Worm (Caenorhabditis elegans): Measurements from ENCODE around the gene cav-1.

cav-1 gene

DNA sequence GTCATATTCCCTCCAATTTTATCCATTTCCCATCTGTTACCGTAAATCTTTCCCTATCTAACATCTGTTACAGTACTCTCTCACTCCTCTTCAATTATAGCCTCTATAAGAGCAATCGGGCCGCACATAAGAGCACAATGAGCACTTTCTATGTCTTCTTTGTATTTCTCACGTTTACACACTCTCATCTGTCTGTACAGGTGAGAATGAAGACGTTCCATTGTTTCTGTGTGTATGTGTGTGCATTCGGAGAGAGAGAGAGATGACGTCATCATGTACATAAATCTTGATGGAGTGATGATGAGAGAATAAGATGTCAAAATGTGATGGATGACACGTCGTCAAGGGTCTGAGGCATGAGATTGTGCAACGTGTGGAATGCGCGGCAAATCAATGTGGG, 1.5 kb upstream of the cav-1 start:
- TF ChIP-seq lin-15B (tag; optimal IDR thresholded peaks at IDR 0.05) = no peak
- no peak for TF ChIP-seq ceh-9 (tag; optimal IDR thresholded peaks at IDR 0.05)
- no peak for TF ChIP-seq sea-2 (GFP tag; optimal IDR thresholded peaks at IDR 0.05)
- no peak for TF ChIP-seq hmg-11 (tag; optimal IDR thresholded peaks at IDR 0.05)
- no peak for TF ChIP-seq R02D3.7 (tag; optimal IDR thresholded peaks at IDR 0.05)
- no peak for TF ChIP-seq aly-2 (tag; optimal IDR thresholded peaks at IDR 0.05)
- TF ChIP-seq tbx-2 (tag; optimal IDR thresholded peaks at IDR 0.05) = no peak
- TF ChIP-seq nfya-1 (tag; optimal IDR thresholded peaks at IDR 0.05; ENCODE audit: insufficient read depth) = no peak
- no peak for TF ChIP-seq eor-1 (tag; optimal IDR thresholded peaks at IDR 0.05)
- TF ChIP-seq zag-1 (tag; optimal IDR thresholded peaks at IDR 0.05) = no peak
- no peak for TF ChIP-seq mdl-1 (tag; optimal IDR thresholded peaks at IDR 0.05)
- TF ChIP-seq ceh-16 (tag; optimal IDR thresholded peaks at IDR 0.05) = no peak
- TF ChIP-seq daf-12 (tag; optimal IDR thresholded peaks at IDR 0.05) = no peak
- no peak for TF ChIP-seq nhr-76 (tag; optimal IDR thresholded peaks at IDR 0.05)
- no peak for TF ChIP-seq nhr-43 (tag; optimal IDR thresholded peaks at IDR 0.05; ENCODE audit: poor library complexity, severe bottlenecking)
- TF ChIP-seq jun-1 (tag; optimal IDR thresholded peaks at IDR 0.05) = no peak
- no peak for TF ChIP-seq egl-27 (tag; optimal IDR thresholded peaks at IDR 0.05)
- no peak for TF ChIP-seq egl-5 (tag; optimal IDR thresholded peaks at IDR 0.05)
- no peak for TF ChIP-seq nhr-67 (tag; optimal IDR thresholded peaks at IDR 0.05)

ce11 chrIV:9773441-9773840, 1.1 kb downstream of the cav-1 start:
- TF ChIP-seq ama-1 (optimal IDR thresholded peaks at IDR 0.05) (no peak), pha-4 (tag; optimal IDR thresholded peaks at IDR 0.05) (no peak), nhr-237 (tag; optimal IDR thresholded peaks at IDR 0.05) (no peak), nhr-43 (tag; optimal IDR thresholded peaks at IDR 0.05; ENCODE audit: poor library complexity, severe bottlenecking) (no peak), tbx-2 (tag; optimal IDR thresholded peaks at IDR 0.05) (no peak), ceh-9 (tag; optimal IDR thresholded peaks at IDR 0.05) (no peak), ztf-11 (tag; optimal IDR thresholded peaks at IDR 0.05) (no peak)

- TF ChIP-seq fos-1 (tag; optimal IDR thresholded peaks at IDR 0.05) (no peak), nhr-25 (tag; optimal IDR thresholded peaks at IDR 0.05) (peak; percentile 49), elt-3 (tag; optimal IDR thresholded peaks at IDR 0.05) (no peak), R02D3.7 (tag; optimal IDR thresholded peaks at IDR 0.05) (no peak), egl-5 (tag; optimal IDR thresholded peaks at IDR 0.05) (peak; percentile 85), lin-39 (tag; optimal IDR thresholded peaks at IDR 0.05) (peak; percentile 36), nfya-1 (tag; optimal IDR thresholded peaks at IDR 0.05; ENCODE audit: insufficient read depth) (peak; percentile 56), ceh-28 (tag; optimal IDR thresholded peaks at IDR 0.05) (no peak), nhr-237 (tag; optimal IDR thresholded peaks at IDR 0.05) (no peak), unc-39 (tag; optimal IDR thresholded peaks at IDR 0.05) (no peak), lin-15B (tag; optimal IDR thresholded peaks at IDR 0.05) (peak; percentile 34)
Observed at ce11 chrIV:9777535-9777934, 5.2 kb downstream of the cav-1 start, which contains the start of gene sna-2. TSS of gene sna-2 (minus strand) at chrIV:9777634.

- no peak for TF ChIP-seq unc-62 (GFP tag; optimal IDR thresholded peaks at IDR 0.05)
- no peak for TF ChIP-seq pha-4 (tag; optimal IDR thresholded peaks at IDR 0.05)
- no peak for TF ChIP-seq ztf-4 (tag; optimal IDR thresholded peaks at IDR 0.05)
- no peak for TF ChIP-seq zag-1 (tag; optimal IDR thresholded peaks at IDR 0.05)
- no peak for TF ChIP-seq elt-1 (tag; optimal IDR thresholded peaks at IDR 0.05)
- no peak for TF ChIP-seq eor-1 (tag; optimal IDR thresholded peaks at IDR 0.05)
- TF ChIP-seq ztf-11 (tag; optimal IDR thresholded peaks at IDR 0.05) = no peak
- TF ChIP-seq lsy-12 (tag; optimal IDR thresholded peaks at IDR 0.05) = no peak
- TF ChIP-seq daf-12 (tag; optimal IDR thresholded peaks at IDR 0.05) = no peak
- TF ChIP-seq fos-1 (tag; optimal IDR thresholded peaks at IDR 0.05) = no peak
- no peak for TF ChIP-seq snpc-4 (tag; optimal IDR thresholded peaks at IDR 0.05)
- TF ChIP-seq ceh-9 (tag; optimal IDR thresholded peaks at IDR 0.05) = no peak
- no peak for TF ChIP-seq nhr-28 (tag; optimal IDR thresholded peaks at IDR 0.05)
- TF ChIP-seq tbx-2 (tag; optimal IDR thresholded peaks at IDR 0.05) = no peak
- TF ChIP-seq fkh-10 (GFP tag; optimal IDR thresholded peaks at IDR 0.05) = no peak
- TF ChIP-seq pqm-1 (tag; optimal IDR thresholded peaks at IDR 0.05) = no peak
- no peak for TF ChIP-seq skn-1 (tag; optimal IDR thresholded peaks at IDR 0.05)
- TF ChIP-seq ceh-28 (tag; optimal IDR thresholded peaks at IDR 0.05) = no peak
- TF ChIP-seq egl-5 (tag; optimal IDR thresholded peaks at IDR 0.05) = no peak
Observed at ce11 chrIV:9778016-9778415, 5.7 kb downstream of the cav-1 start, which contains the start of gene T13F2.6. TSS of gene T13F2.6 (plus strand) at chrIV:9778321.

Data from whole organism, L3 larva.